Worm (Caenorhabditis elegans) whole organism, late embryonic: ENCODE measurements around the gene ttr-59.

Source experiments
- K02D7.2 ChIP-seq: sonication (generic microtip); optimal IDR thresholded peaks from 2 replicates; lab custom pipeline; 2017; ENCODE audit warnings: mild to moderate bottlenecking, missing genetic modification characterization, missing compliant biosample characterization
- K09A11.1 ChIP-seq: sonication (generic microtip); optimal IDR thresholded peaks from 2 replicates; lab custom pipeline; 2017; ENCODE audit warnings: antibody characterized with exemption, mild to moderate bottlenecking, missing genetic modification characterization, missing compliant biosample characterization; ENCODE audit not compliant: insufficient read depth
- ceh-14 ChIP-seq: sonication (generic microtip); optimal IDR thresholded peaks from 2 replicates; lab custom pipeline; 2016; ENCODE audit warnings: missing genotype, missing genetic modification characterization, missing compliant biosample characterization
- dve-1 ChIP-seq: sonication (generic microtip); optimal IDR thresholded peaks from 2 replicates; lab custom pipeline; 2017; ENCODE audit warnings: antibody characterized with exemption, mild to moderate bottlenecking, missing genetic modification characterization, missing compliant biosample characterization
- elt-2 ChIP-seq: sonication (generic microtip); optimal IDR thresholded peaks from 2 replicates; lab custom pipeline; 2016; ENCODE audit warnings: missing genetic modification reagents, missing genetic modification characterization, missing compliant biosample characterization
- ets-4 ChIP-seq: sonication (generic microtip); optimal IDR thresholded peaks from 2 replicates; lab custom pipeline; 2016; ENCODE audit warnings: missing genetic modification characterization, missing compliant biosample characterization
- nhr-11 ChIP-seq: fragments of 150-350 bp; optimal IDR thresholded peaks from 2 replicates; lab custom pipeline; 2014; ENCODE audit warnings: missing biosample characterization, missing genetic modification characterization
- odd-2 ChIP-seq: sonication (generic microtip); optimal IDR thresholded peaks from 2 replicates; lab custom pipeline; 2017; ENCODE audit warnings: antibody characterized with exemption, mild to moderate bottlenecking, missing genetic modification characterization, missing compliant biosample characterization
- pax-1 ChIP-seq: fragments of 150-350 bp; optimal IDR thresholded peaks from 2 replicates; lab custom pipeline; 2014; ENCODE audit warnings: missing biosample characterization, missing genetic modification characterization
- ttx-3 ChIP-seq: sonication (generic microtip); optimal IDR thresholded peaks from 2 replicates; lab custom pipeline; 2016; ENCODE audit warnings: missing genetic modification reagents, missing genetic modification characterization, missing compliant biosample characterization
- unc-55 ChIP-seq: sonication (generic microtip); optimal IDR thresholded peaks from 2 replicates; lab custom pipeline; 2017; ENCODE audit warnings: missing biosample characterization, missing genetic modification reagents, missing genetic modification characterization

DNA sequence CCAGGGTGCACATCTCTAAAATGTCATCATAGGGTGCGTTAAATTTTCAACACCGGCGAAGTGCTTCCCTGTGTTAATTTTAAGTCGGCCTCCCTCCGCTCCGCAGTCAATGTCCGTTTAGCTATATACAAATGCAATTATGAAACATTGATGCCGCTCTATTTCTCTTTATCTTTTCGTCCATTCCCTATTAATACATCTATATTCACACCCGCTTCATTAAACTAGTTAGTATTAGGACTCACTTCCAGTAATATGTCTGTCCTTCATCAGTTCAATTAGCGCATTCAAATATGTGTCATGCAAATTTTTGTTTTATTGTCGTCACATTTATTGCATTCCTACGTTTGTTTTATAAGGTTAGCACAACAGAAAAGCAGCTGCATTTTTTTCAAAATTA lies 42.3 kb downstream of the ttr-59 start:
- TF ChIP-seq ttx-3 (tag; lab: Kevin White, UChicago) (no peak), ceh-14 (tag; lab: Kevin White, UChicago) (no peak), dve-1 (tag; lab: Kevin White, UChicago) (no peak), unc-55 (no peak), pax-1 (no peak), ets-4 (tag; lab: Kevin White, UChicago) (no peak), K02D7.2 (tag; lab: Kevin White, UChicago) (no peak), odd-2 (no peak), nhr-11 (tag; lab: Kevin White, UChicago) (no peak), K09A11.1 (tag; lab: Kevin White, UChicago) (no peak), elt-2 (no peak)
